Fruit fly (Drosophila melanogaster) whole organism, embryonic: ENCODE data around the gene CG3702.
A peak's percentile ranks its signal among the peaks of the same experiment; 100 is the strongest.

ENCODE experiments used
- Awh ChIP-seq: fragments of 200-800 bp; sonication (Bioruptor generic); IDR thresholded peaks from 2 replicates; pipeline ENCODE4, ENCODE4 v1.3.6; 2022; ENCODE audit warnings: missing biosample characterization, missing genetic modification characterization
- CG10147 ChIP-seq: fragments of 200-800 bp; sonication (Bioruptor generic); optimal IDR thresholded peaks from 2 replicates; lab custom pipeline; 2019; ENCODE audit warnings: missing biosample characterization, mild to moderate bottlenecking, missing genetic modification characterization, moderate library complexity
- CG11504 ChIP-seq: fragments of 200-800 bp; sonication (Bioruptor generic); optimal IDR thresholded peaks from 3 replicates; lab custom pipeline; 2019; ENCODE audit warnings: missing biosample characterization, mild to moderate bottlenecking, missing genetic modification characterization, moderate library complexity
- CG12769 ChIP-seq: fragments of 200-800 bp; sonication (Bioruptor generic); optimal IDR thresholded peaks from 2 replicates; lab custom pipeline; 2019; ENCODE audit warnings: missing biosample characterization, mild to moderate bottlenecking, missing genetic modification characterization, moderate library complexity
- CG14860 ChIP-seq: fragments of 200-800 bp; sonication (Bioruptor generic); IDR thresholded peaks from 3 replicates; pipeline ENCODE4 v1.3.6; 2022; ENCODE audit warnings: missing biosample characterization, missing genetic modification characterization; ENCODE audit not compliant: partially characterized antibody
- CG1603 ChIP-seq: fragments of 200-800 bp; sonication (Bioruptor generic); optimal IDR thresholded peaks from 2 replicates; lab custom pipeline; 2019; ENCODE audit warnings: missing biosample characterization, mild to moderate bottlenecking, missing genetic modification characterization, moderate library complexity
- CG1792 ChIP-seq: fragments of 200-800 bp; sonication (Bioruptor generic); optimal IDR thresholded peaks from 2 replicates; lab custom pipeline; 2016; ENCODE audit warnings: missing biosample characterization, missing genetic modification characterization
- CG1832 ChIP-seq: fragments of 200-800 bp; sonication (Bioruptor generic); optimal IDR thresholded peaks from 2 replicates; lab custom pipeline; 2017; ENCODE audit warnings: missing biosample characterization, mild to moderate bottlenecking, missing genetic modification characterization, inconsistent platforms
- CG18599 ChIP-seq: fragments of 200-800 bp; sonication (Bioruptor generic); optimal IDR thresholded peaks from 3 replicates; lab custom pipeline; 2017; ENCODE audit warnings: missing biosample characterization, missing genetic modification characterization, mild to moderate bottlenecking, moderate library complexity, missing genetic modification reagents
- CG2678 ChIP-seq: fragments of 200-800 bp; sonication (Bioruptor generic); optimal IDR thresholded peaks from 3 replicates; lab custom pipeline; 2019; ENCODE audit warnings: missing biosample characterization, mild to moderate bottlenecking, missing genetic modification characterization, moderate library complexity
- CG31441 ChIP-seq: fragments of 200-800 bp; sonication (Bioruptor generic); IDR thresholded peaks from 2 replicates; pipeline ENCODE4 v1.3.6; 2022; ENCODE audit warnings: missing biosample characterization, missing genetic modification characterization
- CG32767 ChIP-seq: fragments of 200-800 bp; sonication (Bioruptor generic); IDR thresholded peaks from 2 replicates; pipeline ENCODE4 v1.3.6; 2022; ENCODE audit warnings: missing biosample characterization, missing genetic modification characterization
- CG34422 ChIP-seq: fragments of 200-800 bp; sonication (Bioruptor generic); IDR thresholded peaks from 3 replicates; pipeline ENCODE4 v1.3.6; 2022; ENCODE audit warnings: missing biosample characterization, missing genetic modification characterization
- CG6689 ChIP-seq: fragments of 200-800 bp; sonication (Bioruptor generic); IDR thresholded peaks from 2 replicates; pipeline ENCODE4 v1.3.6; 2022; ENCODE audit warnings: missing biosample characterization, missing genetic modification characterization
- CG6854 ChIP-seq: fragments of 200-800 bp; sonication (Bioruptor generic); optimal IDR thresholded peaks from 3 replicates; lab custom pipeline; 2017; ENCODE audit warnings: missing biosample characterization, mild to moderate bottlenecking, missing genetic modification characterization
- CG8944 ChIP-seq: fragments of 200-800 bp; sonication (Bioruptor generic); optimal IDR thresholded peaks from 3 replicates; lab custom pipeline; 2016; ENCODE audit warnings: missing biosample characterization, missing genetic modification characterization
- Dref ChIP-seq: fragments of 200-800 bp; sonication (Bioruptor generic); IDR thresholded peaks from 2 replicates; pipeline ENCODE4 v1.3.6; 2022; ENCODE audit warnings: missing biosample characterization, missing genetic modification characterization
- E2f1 ChIP-seq: fragments of 200-800 bp; sonication (Bioruptor generic); IDR thresholded peaks from 2 replicates; pipeline ENCODE4 v1.3.6; 2022; ENCODE audit warnings: missing biosample characterization, missing genetic modification characterization
- ERR ChIP-seq: fragments of 200-800 bp; sonication (Bioruptor generic); optimal IDR thresholded peaks from 2 replicates; lab custom pipeline; 2016; ENCODE audit warnings: missing biosample characterization, missing genetic modification characterization
- Ets65A ChIP-seq: fragments of 200-800 bp; sonication (Bioruptor generic); peaks from one replicate; lab custom pipeline; 2016; ENCODE audit warnings: missing biosample characterization, missing genetic modification characterization
- Hmr ChIP-seq: fragments of 200-800 bp; sonication (Bioruptor generic); optimal IDR thresholded peaks from 3 replicates; lab custom pipeline; 2017; ENCODE audit warnings: mild to moderate bottlenecking, missing biosample characterization, missing genetic modification reagents, missing genetic modification characterization
- Hr51 ChIP-seq, 2 experiments: fragments of 200-800 bp; sonication (Bioruptor generic); optimal IDR thresholded peaks; 2 replicates in 1 of 2; 3 replicates in 1 of 2; lab custom pipeline; 2016 to 2018; ENCODE audit warnings: missing biosample characterization in 2 of 2, missing genetic modification characterization in 2 of 2, mild to moderate bottlenecking in 1 of 2, moderate library complexity in 1 of 2
- Hr78 ChIP-seq, 2 experiments: fragments of 200-800 bp in 1 of 2; fragments of >200 bp in 1 of 2; sonication (Bioruptor generic) in 1 of 2; optimal IDR thresholded peaks; 2 replicates each; lab custom pipeline; 2017 to 2019; ENCODE audit warnings: missing biosample characterization in 2 of 2, missing genetic modification characterization in 2 of 2, mild to moderate bottlenecking in 1 of 2, moderate library complexity in 1 of 2
- Med ChIP-seq: fragments of 200-800 bp; sonication (Bioruptor generic); peaks from one replicate; lab custom pipeline; 2016; ENCODE audit warnings: missing biosample characterization, missing genetic modification characterization, mild to moderate bottlenecking, inconsistent platforms, moderate library complexity
- NfI ChIP-seq: fragments of 200-800 bp; sonication (Bioruptor generic); optimal IDR thresholded peaks from 3 replicates; lab custom pipeline; 2018; ENCODE audit warnings: missing biosample characterization, mild to moderate bottlenecking, missing genetic modification characterization, moderate library complexity
- Oaz ChIP-seq: fragments of 200-800 bp; sonication (Bioruptor generic); IDR thresholded peaks from 2 replicates; pipeline ENCODE4 v1.3.6; 2022; ENCODE audit warnings: missing biosample characterization, missing genetic modification characterization
- Oli ChIP-seq: fragments of 200-800 bp; sonication (Bioruptor generic); optimal IDR thresholded peaks from 2 replicates; lab custom pipeline; 2018; ENCODE audit warnings: missing biosample characterization, mild to moderate bottlenecking, missing genetic modification characterization, moderate library complexity
- Poxn ChIP-seq: fragments of 200-800 bp; sonication (Bioruptor generic); IDR thresholded peaks from 2 replicates; pipeline ENCODE4 v1.3.6; 2022; ENCODE audit warnings: missing biosample characterization, missing genetic modification characterization
- bab2 ChIP-seq: fragments of 200-800 bp; sonication (Bioruptor generic); optimal IDR thresholded peaks from 2 replicates; lab custom pipeline; 2016; ENCODE audit warnings: missing biosample characterization, missing genetic modification characterization
- bsh ChIP-seq, 2 experiments: fragments of 200-800 bp; sonication (Bioruptor generic); optimal IDR thresholded peaks; 2 replicates each; lab custom pipeline; 2017 to 2018; ENCODE audit warnings: mild to moderate bottlenecking in 2 of 2, missing biosample characterization in 2 of 2, missing genetic modification characterization in 2 of 2, moderate library complexity in 1 of 2
- cas ChIP-seq: fragments of 200-800 bp; sonication (Bioruptor generic); IDR thresholded peaks from 2 replicates; pipeline ENCODE4 v1.3.6; 2022; ENCODE audit warnings: missing biosample characterization, missing genetic modification characterization
- caup ChIP-seq: fragments of 200-800 bp; sonication (Bioruptor generic); optimal IDR thresholded peaks from 3 replicates; lab custom pipeline; 2017; ENCODE audit warnings: missing biosample characterization, mild to moderate bottlenecking, missing genetic modification characterization, moderate library complexity; ENCODE audit not compliant: severe bottlenecking
- corto ChIP-seq: fragments of 200-800 bp; sonication (Bioruptor generic); optimal IDR thresholded peaks from 2 replicates; lab custom pipeline; 2016; ENCODE audit warnings: missing biosample characterization, mild to moderate bottlenecking, missing genetic modification characterization, moderate library complexity
- dmrt11E ChIP-seq: fragments of 200-800 bp; sonication (Bioruptor generic); optimal IDR thresholded peaks from 3 replicates; lab custom pipeline; 2018; ENCODE audit warnings: missing biosample characterization, mild to moderate bottlenecking, missing genetic modification characterization, moderate library complexity
- dpn ChIP-seq, 2 experiments: fragments of 200-800 bp; sonication (Bioruptor generic); optimal IDR thresholded peaks; 3 replicates each; lab custom pipeline; 2016; ENCODE audit warnings: missing biosample characterization in 2 of 2, missing genetic modification characterization in 2 of 2
- eve ChIP-seq, 2 experiments: fragments of >200 bp; optimal IDR thresholded peaks; 2 replicates each; lab custom pipeline; 2017; ENCODE audit warnings: missing biosample characterization in 2 of 2, missing genetic modification characterization in 2 of 2
- fd64A ChIP-seq: fragments of 200-800 bp; sonication (Bioruptor generic); optimal IDR thresholded peaks from 3 replicates; lab custom pipeline; 2018; ENCODE audit warnings: missing biosample characterization, mild to moderate bottlenecking, missing genetic modification characterization
- gem ChIP-seq: fragments of 200-800 bp; sonication (Bioruptor generic); optimal IDR thresholded peaks from 2 replicates; lab custom pipeline; 2019; ENCODE audit warnings: missing biosample characterization, mild to moderate bottlenecking, missing genetic modification characterization, moderate library complexity
- grau ChIP-seq: fragments of 200-800 bp; optimal IDR thresholded peaks from 3 replicates; lab custom pipeline; 2019; ENCODE audit warnings: missing biosample characterization, mild to moderate bottlenecking, missing genetic modification characterization, moderate library complexity
- hkb ChIP-seq, 2 experiments: fragments of 200-800 bp in 1 of 2; fragments of >200 bp in 1 of 2; sonication (Bioruptor generic) in 1 of 2; IDR thresholded peaks in 1 of 2; optimal IDR thresholded peaks in 1 of 2; 2 replicates each; pipeline versions ENCODE4 v1.3.6 to Lab custom; 2017 to 2022; ENCODE audit warnings: missing biosample characterization in 1 of 2, missing genetic modification characterization in 1 of 2
- ind ChIP-seq: fragments of 200-800 bp; sonication (Bioruptor generic); optimal IDR thresholded peaks from 3 replicates; lab custom pipeline; 2016; ENCODE audit warnings: missing biosample characterization, missing genetic modification characterization
- jigr1 ChIP-seq: fragments of 200-800 bp; sonication (Bioruptor generic); IDR thresholded peaks from 3 replicates; pipeline ENCODE4 v1.3.6; 2022; ENCODE audit warnings: missing biosample characterization, missing genetic modification characterization
- rib ChIP-seq: fragments of 200-800 bp; sonication (Bioruptor generic); IDR thresholded peaks from 2 replicates; pipeline ENCODE4 v1.3.6; 2022; ENCODE audit warnings: missing biosample characterization, missing genetic modification characterization
- sd ChIP-seq: fragments of 200-800 bp; sonication (Bioruptor generic); optimal IDR thresholded peaks from 3 replicates; lab custom pipeline; 2018; ENCODE audit warnings: missing biosample characterization, mild to moderate bottlenecking, missing genetic modification characterization, moderate library complexity
- sens ChIP-seq: fragments of 200-800 bp; sonication (Bioruptor generic); peaks from one replicate; lab custom pipeline; 2016; ENCODE audit warnings: missing biosample characterization, missing genetic modification characterization
- sens-2 ChIP-seq: fragments of 200-800 bp; sonication (Bioruptor generic); IDR thresholded peaks from 2 replicates; pipeline ENCODE4 v1.3.6; 2022; ENCODE audit warnings: missing biosample characterization, missing genetic modification characterization
- sima ChIP-seq: fragments of 200-800 bp; sonication (Bioruptor generic); optimal IDR thresholded peaks from 2 replicates; lab custom pipeline; 2016; ENCODE audit warnings: missing biosample characterization, missing genetic modification characterization
- tll ChIP-seq, 2 experiments: fragments of 200-800 bp in 1 of 2; fragments of >200 bp in 1 of 2; sonication (Bioruptor generic) in 1 of 2; optimal IDR thresholded peaks; 2 replicates each; lab custom pipeline; 2017 to 2019; ENCODE audit warnings: missing biosample characterization in 2 of 2, missing genetic modification characterization in 2 of 2, mild to moderate bottlenecking in 1 of 2, moderate library complexity in 1 of 2
- unc-4 ChIP-seq: fragments of 200-800 bp; sonication (Bioruptor generic); IDR thresholded peaks from 2 replicates; pipeline ENCODE4 v1.3.6; 2022; ENCODE audit warnings: missing biosample characterization, missing genetic modification characterization; ENCODE audit not compliant: partially characterized antibody

The CG3702 gene

dm6 chr2L:4252832-4253473, 26.1 kb upstream of the CG3702 start (continued):
- TF ChIP-seq bsh (GFP tag; optimal IDR thresholded peaks at IDR 0.05; lab: Kevin White, UChicago): no peak
- peak; percentile 68 for TF ChIP-seq Med (GFP tag; lab: Kevin White, UChicago)
- no peak for TF ChIP-seq eve (GFP tag; optimal IDR thresholded peaks at IDR 0.05; lab: Kevin White, UChicago)
- TF ChIP-seq Oli: no peak
- TF ChIP-seq Poxn (GFP tag; lab: Robert Waterston, UW): no peak
- no peak for TF ChIP-seq CG34422
- TF ChIP-seq dpn (GFP tag; optimal IDR thresholded peaks at IDR 0.05; lab: Kevin White, UChicago): no peak
- no peak for TF ChIP-seq CG10147 (GFP tag; lab: Kevin White, UChicago)
- peak; percentile 14 for TF ChIP-seq Hmr
- TF ChIP-seq dmrt11E (tag; lab: Kevin White, UChicago): no peak
- TF ChIP-seq sens (GFP tag; lab: Kevin White, UChicago): peak; percentile 27
- peak; percentile 92 for TF ChIP-seq Ets65A (GFP tag; lab: Kevin White, UChicago)
- peak; percentile 28 for TF ChIP-seq CG2678 (tag; lab: Kevin White, UChicago)
- no peak for TF ChIP-seq corto (GFP tag; lab: Kevin White, UChicago)
- no peak for TF ChIP-seq tll (GFP tag; optimal IDR thresholded peaks at IDR 0.05; lab: Kevin White, UChicago)
- TF ChIP-seq jigr1 (GFP tag; lab: Robert Waterston, UW): no peak
- no peak for TF ChIP-seq unc-4 (GFP tag; lab: Robert Waterston, UW)
- TF ChIP-seq CG6689 (GFP tag; lab: Robert Waterston, UW): 0 out of 2 replicates have a peak, but pooled peaks have one; percentile 13
- TF ChIP-seq grau (tag; lab: Kevin White, UChicago): peak; percentile 7
- TF ChIP-seq hkb (optimal IDR thresholded peaks at IDR 0.05; lab: Kevin White, UChicago): peak; percentile 66
- TF ChIP-seq hkb (GFP tag; IDR thresholded peaks at IDR 0.05; lab: Robert Waterston, UW): no peak
- TF ChIP-seq caup (GFP tag; lab: Kevin White, UChicago): no peak
- peak; percentile 52 for TF ChIP-seq CG18599 (GFP tag; lab: Kevin White, UChicago)
- no peak for TF ChIP-seq CG31441 (GFP tag; lab: Robert Waterston, UW)
- TF ChIP-seq CG1603 (tag; lab: Kevin White, UChicago): peak; percentile 39
- no peak for TF ChIP-seq sens-2 (GFP tag; lab: Robert Waterston, UW)
- TF ChIP-seq Awh: no peak
- no peak for TF ChIP-seq sima (GFP tag; lab: Kevin White, UChicago)
- no peak for TF ChIP-seq CG14860 (GFP tag; lab: Robert Waterston, UW)
- peak; percentile 32 for TF ChIP-seq gem (tag; lab: Kevin White, UChicago)
- TF ChIP-seq CG12769: peak; percentile 42
- TF ChIP-seq Hr51 (GFP tag; optimal IDR thresholded peaks at IDR 0.05; lab: Kevin White, UChicago): peak in 1 of 2 experiments; percentile 17
- no peak for TF ChIP-seq E2f1 (GFP tag; lab: Robert Waterston, UW)
- no peak for TF ChIP-seq CG8944 (GFP tag; lab: Kevin White, UChicago)
- TF ChIP-seq rib (GFP tag; lab: Robert Waterston, UW): no peak
- TF ChIP-seq Oaz (GFP tag; lab: Robert Waterston, UW): no peak
- no peak for TF ChIP-seq CG1832 (GFP tag; lab: Kevin White, UChicago)
- TF ChIP-seq NfI (GFP tag; lab: Kevin White, UChicago): no peak
- TF ChIP-seq ERR (GFP tag; lab: Kevin White, UChicago): no peak
- TF ChIP-seq CG6854: no peak
- 0 out of 2 replicates have a peak, but pooled peaks have one; percentile 15 for TF ChIP-seq CG32767 (GFP tag; lab: Robert Waterston, UW)
- TF ChIP-seq sd: no peak
- no peak for TF ChIP-seq CG1792
- peak; percentile 35 for TF ChIP-seq CG11504 (tag; lab: Kevin White, UChicago)
- TF ChIP-seq bab2 (GFP tag; lab: Kevin White, UChicago): no peak
- TF ChIP-seq cas (GFP tag; lab: Robert Waterston, UW): no peak
- TF ChIP-seq ind (GFP tag; lab: Kevin White, UChicago): no peak
- TF ChIP-seq Hr78 (GFP tag; optimal IDR thresholded peaks at IDR 0.05; lab: Kevin White, UChicago): no peak
- no peak for TF ChIP-seq fd64A
- no peak for TF ChIP-seq Dref (GFP tag; lab: Robert Waterston, UW)
